Worm (Caenorhabditis elegans) whole organism, L2 larva: Measurements from ENCODE around the gene Y50D4A.4.
A peak's percentile ranks its signal among the peaks of the same experiment; 100 is the strongest.

Experiments used
- R02D3.7 ChIP-seq: fragments of 150-350 bp; optimal IDR thresholded peaks from 2 replicates; lab custom pipeline; 2014; ENCODE audit warnings: missing biosample characterization, missing genetic modification characterization
- alr-1 ChIP-seq: fragments of 150-350 bp; optimal IDR thresholded peaks from 2 replicates; lab custom pipeline; 2014; ENCODE audit warnings: missing biosample characterization, missing genetic modification characterization
- aly-2 ChIP-seq: fragments of 150-350 bp; optimal IDR thresholded peaks from 2 replicates; lab custom pipeline; 2014; ENCODE audit warnings: missing biosample characterization, missing genetic modification characterization
- ama-1 ChIP-seq: fragments of 150-350 bp; optimal IDR thresholded peaks from 2 replicates; lab custom pipeline; 2018; ENCODE audit warnings: inconsistent platforms
- blmp-1 ChIP-seq: sonication (generic microtip); optimal IDR thresholded peaks from 2 replicates; lab custom pipeline; 2017; ENCODE audit warnings: missing genetic modification characterization, mild to moderate bottlenecking, missing compliant biosample characterization, antibody characterized with exemption, moderate library complexity; ENCODE audit not compliant: insufficient read depth
- ceh-82 ChIP-seq: fragments of 150-350 bp; optimal IDR thresholded peaks from 2 replicates; lab custom pipeline; 2014; ENCODE audit warnings: missing biosample characterization, missing genetic modification characterization
- crh-2 ChIP-seq: sonication (generic microtip); optimal IDR thresholded peaks from 2 replicates; lab custom pipeline; 2017; ENCODE audit warnings: missing biosample characterization, missing genetic modification characterization
- egl-27 ChIP-seq: sonication (generic microtip); optimal IDR thresholded peaks from 3 replicates; lab custom pipeline; 2017; ENCODE audit warnings: missing biosample characterization, missing genetic modification reagents, missing genetic modification characterization
- elt-1 ChIP-seq: fragments of 150-350 bp; optimal IDR thresholded peaks from 2 replicates; lab custom pipeline; 2014; ENCODE audit warnings: missing biosample characterization, missing genetic modification characterization
- elt-3 ChIP-seq: sonication (generic microtip); optimal IDR thresholded peaks from 2 replicates; lab custom pipeline; 2017; ENCODE audit warnings: missing biosample characterization, missing genetic modification characterization
- lin-13 ChIP-seq: fragments of 150-350 bp; optimal IDR thresholded peaks from 2 replicates; lab custom pipeline; 2014; ENCODE audit warnings: missing biosample characterization, missing genetic modification reagents, missing genetic modification characterization
- lin-39 ChIP-seq: fragments of 150-350 bp; optimal IDR thresholded peaks from 2 replicates; lab custom pipeline; 2014; ENCODE audit warnings: missing biosample characterization, missing genetic modification reagents, missing genetic modification characterization
- lsy-2 ChIP-seq, 2 experiments: fragments of 150-350 bp in 1 of 2; sonication (generic microtip) in 1 of 2; optimal IDR thresholded peaks; 2 replicates each; lab custom pipeline; 2014 to 2017; ENCODE audit warnings: missing biosample characterization in 2 of 2, missing genetic modification characterization in 2 of 2
- mab-5 ChIP-seq: fragments of 150-350 bp; optimal IDR thresholded peaks from 2 replicates; lab custom pipeline; 2014; ENCODE audit warnings: missing biosample characterization, missing genetic modification characterization
- mdl-1 ChIP-seq, 2 experiments: fragments of 150-350 bp in 1 of 2; sonication (generic microtip) in 1 of 2; optimal IDR thresholded peaks; 2 replicates each; lab custom pipeline; 2017; ENCODE audit warnings: missing biosample characterization in 2 of 2, missing genetic modification characterization in 2 of 2
- nhr-129 ChIP-seq: fragments of 150-350 bp; optimal IDR thresholded peaks from 2 replicates; lab custom pipeline; 2014; ENCODE audit warnings: missing biosample characterization, missing genetic modification characterization
- nhr-23 ChIP-seq: fragments of 150-350 bp; optimal IDR thresholded peaks from 2 replicates; lab custom pipeline; 2014; ENCODE audit warnings: missing biosample characterization, missing genetic modification reagents, missing genetic modification characterization
- nhr-237 ChIP-seq: fragments of 150-350 bp; optimal IDR thresholded peaks from 2 replicates; lab custom pipeline; 2014; ENCODE audit warnings: missing biosample characterization, missing genetic modification characterization
- nhr-25 ChIP-seq: fragments of 150-350 bp; sonication (generic microtip); optimal IDR thresholded peaks from 3 replicates; lab custom pipeline; 2014; ENCODE audit warnings: missing biosample characterization, missing genetic modification characterization
- nhr-77 ChIP-seq: fragments of 150-350 bp; optimal IDR thresholded peaks from 2 replicates; lab custom pipeline; 2014; ENCODE audit warnings: missing biosample characterization, missing genetic modification characterization
- peb-1 ChIP-seq: fragments of 150-350 bp; optimal IDR thresholded peaks from 2 replicates; lab custom pipeline; 2014; ENCODE audit warnings: missing biosample characterization, missing genetic modification characterization
- sem-4 ChIP-seq: fragments of 150-350 bp; optimal IDR thresholded peaks from 2 replicates; lab custom pipeline; 2014; ENCODE audit warnings: missing biosample characterization, missing genetic modification reagents, missing genetic modification characterization
- skn-1 ChIP-seq: sonication (generic microtip); optimal IDR thresholded peaks from 2 replicates; lab custom pipeline; 2017; ENCODE audit warnings: missing biosample characterization, missing genetic modification characterization
- sma-9 ChIP-seq, 2 experiments: fragments of 150-350 bp in 1 of 2; sonication (generic microtip) in 1 of 2; optimal IDR thresholded peaks; 2 replicates each; lab custom pipeline; 2014 to 2016; ENCODE audit warnings: missing genetic modification characterization in 2 of 2, mild to moderate bottlenecking in 1 of 2, missing biosample characterization in 1 of 2, missing compliant biosample characterization in 1 of 2, missing genetic modification reagents in 1 of 2, moderate library complexity in 1 of 2
- snpc-4 ChIP-seq: fragments of 150-350 bp; optimal IDR thresholded peaks from 2 replicates; lab custom pipeline; 2014; ENCODE audit warnings: missing biosample characterization, missing genetic modification characterization
- unc-39 ChIP-seq: fragments of 150-350 bp; optimal IDR thresholded peaks from 2 replicates; lab custom pipeline; 2014; ENCODE audit warnings: missing biosample characterization, missing genetic modification characterization
- unc-62 ChIP-seq: fragments of 150-350 bp; optimal IDR thresholded peaks from 2 replicates; lab custom pipeline; 2014; ENCODE audit warnings: missing biosample characterization, missing genetic modification reagents, missing genetic modification characterization
- ztf-1 ChIP-seq: fragments of 200-800 bp; sonication (Bioruptor generic); conservative IDR thresholded peaks from 2 replicates; pipeline ENCODE4 v1.3.6; 2022; ENCODE audit warnings: missing genetic modification characterization, missing compliant biosample characterization
- ztf-11 ChIP-seq: sonication (generic microtip); optimal IDR thresholded peaks from 2 replicates; lab custom pipeline; 2017; ENCODE audit warnings: missing biosample characterization, missing genetic modification characterization
- ztf-4 ChIP-seq: fragments of 150-350 bp; optimal IDR thresholded peaks from 2 replicates; lab custom pipeline; 2014; ENCODE audit warnings: missing biosample characterization, missing genetic modification characterization

The Y50D4A.4 gene

ce11 chrV:1236333-1237068, 40.6 kb upstream of the Y50D4A.4 start:
- TF ChIP-seq mab-5 (tag; lab: Kevin White, UChicago) (no peak), sem-4 (tag; lab: Kevin White, UChicago) (no peak), unc-62 (GFP tag; lab: Kevin White, UChicago) (no peak)
- TF ChIP-seq, all 48 proteins: peak for 0

ce11 chrV:1235355-1235754, 39.4 kb upstream of the Y50D4A.4 start, which contains the start of gene madd-2:
TSS of gene madd-2 (minus strand) at chrV:1235455.
- TF ChIP-seq mab-5 (tag; lab: Kevin White, UChicago) (no peak), aly-2 (tag; lab: Kevin White, UChicago) (no peak), unc-39 (tag; lab: Kevin White, UChicago) (no peak), lin-39 (no peak), ztf-1 (no peak), peb-1 (tag; lab: Kevin White, UChicago) (no peak), egl-27 (tag; lab: Kevin White, UChicago) (no peak), lin-13 (GFP tag; lab: Kevin White, UChicago) (no peak), R02D3.7 (no peak), nhr-23 (tag; lab: Kevin White, UChicago) (no peak), elt-3 (tag; lab: Kevin White, UChicago) (no peak), nhr-237 (tag; lab: Kevin White, UChicago) (no peak), ama-1 (lab: Kevin White, UChicago) (no peak), snpc-4 (no peak), nhr-77 (tag; lab: Kevin White, UChicago) (no peak), sma-9 (GFP tag; optimal IDR thresholded peaks at IDR 0.05; lab: Kevin White, UChicago) (no peak), sma-9 (tag; optimal IDR thresholded peaks at IDR 0.05; lab: Kevin White, UChicago) (no peak), mdl-1 (tag; optimal IDR thresholded peaks at IDR 0.05; lab: Kevin White, UChicago) (no peak), ceh-82 (tag; lab: Kevin White, UChicago) (no peak)
- TF ChIP-seq, all 48 proteins: peak for 0

- TF ChIP-seq elt-3 (tag; lab: Kevin White, UChicago) (no peak), unc-62 (GFP tag; lab: Kevin White, UChicago) (no peak), elt-1 (tag; lab: Kevin White, UChicago) (no peak)
- TF ChIP-seq, all 48 proteins: peak for 0
Observed at ce11 chrV:1232574-1232973, 36.6 kb upstream of the Y50D4A.4 start.

ce11 chrV:1230540-1230939, 34.6 kb upstream of the Y50D4A.4 start:
- TF ChIP-seq lsy-2 (tag; optimal IDR thresholded peaks at IDR 0.05; lab: Kevin White, UChicago) (no peak), ztf-11 (tag; lab: Kevin White, UChicago) (no peak), egl-27 (tag; lab: Kevin White, UChicago) (no peak), elt-1 (tag; lab: Kevin White, UChicago) (no peak), nhr-25 (no peak), alr-1 (tag; lab: Kevin White, UChicago) (no peak), blmp-1 (tag; lab: Kevin White, UChicago) (no peak), ama-1 (lab: Kevin White, UChicago) (no peak), ztf-4 (tag; lab: Kevin White, UChicago) (no peak), unc-62 (GFP tag; lab: Kevin White, UChicago) (no peak), skn-1 (tag; lab: Kevin White, UChicago) (no peak), crh-2 (no peak), nhr-23 (tag; lab: Kevin White, UChicago) (no peak)

- TF ChIP-seq sma-9 (GFP tag; optimal IDR thresholded peaks at IDR 0.05; lab: Kevin White, UChicago) (no peak), sma-9 (tag; optimal IDR thresholded peaks at IDR 0.05; lab: Kevin White, UChicago) (no peak), lsy-2 (tag; optimal IDR thresholded peaks at IDR 0.05; lab: Kevin White, UChicago) (peak in 1 of 2 experiments; percentile 17), lin-39 (peak; percentile 23), nhr-129 (tag; lab: Kevin White, UChicago) (peak; percentile 66), mab-5 (tag; lab: Kevin White, UChicago) (peak; percentile 32)
Observed at ce11 chrV:1228884-1229662, 33.1 kb upstream of the Y50D4A.4 start.
